Fruit fly (Drosophila melanogaster) whole organism, embryonic: ENCODE data around the gene CG7536.
A peak's percentile ranks its signal among the peaks of the same experiment; 100 is the strongest.

Experiments
- Awh ChIP-seq: fragments of 200-800 bp; sonication (Bioruptor generic); IDR thresholded peaks from 2 replicates; pipeline ENCODE4, ENCODE4 v1.3.6; 2022; ENCODE audit warnings: missing biosample characterization, missing genetic modification characterization
- BEAF-32 ChIP-seq: fragments of 200-800 bp; sonication (Bioruptor generic); optimal IDR thresholded peaks from 3 replicates; lab custom pipeline; 2017; ENCODE audit warnings: missing biosample characterization, missing genetic modification characterization, mild to moderate bottlenecking, moderate library complexity, missing genetic modification reagents
- CG10959 ChIP-seq: fragments of 200-800 bp; sonication (Bioruptor generic); IDR thresholded peaks from 2 replicates; pipeline ENCODE4 v1.3.6; 2022; ENCODE audit warnings: missing biosample characterization, missing genetic modification characterization
- CG11093 ChIP-seq: fragments of 200-800 bp; sonication (Bioruptor generic); IDR thresholded peaks from 3 replicates; pipeline ENCODE4 v1.3.6; 2022; ENCODE audit warnings: missing biosample characterization, missing genetic modification characterization
- CG12219 ChIP-seq: fragments of 200-800 bp; sonication (Bioruptor generic); optimal IDR thresholded peaks from 3 replicates; lab custom pipeline; 2018; ENCODE audit warnings: missing biosample characterization, mild to moderate bottlenecking, missing genetic modification characterization
- CG12659 ChIP-seq: fragments of 200-800 bp; sonication (Bioruptor generic); optimal IDR thresholded peaks from 3 replicates; lab custom pipeline; 2017; ENCODE audit warnings: mild to moderate bottlenecking, missing biosample characterization, missing genetic modification reagents, missing genetic modification characterization
- CG13775 ChIP-seq: fragments of 200-800 bp; sonication (Bioruptor generic); optimal IDR thresholded peaks from 3 replicates; lab custom pipeline; 2017; ENCODE audit warnings: missing biosample characterization, mild to moderate bottlenecking, missing genetic modification characterization
- CG1603 ChIP-seq: fragments of 200-800 bp; sonication (Bioruptor generic); optimal IDR thresholded peaks from 2 replicates; lab custom pipeline; 2019; ENCODE audit warnings: missing biosample characterization, mild to moderate bottlenecking, missing genetic modification characterization, moderate library complexity
- CG17912 ChIP-seq: fragments of 200-800 bp; sonication (Bioruptor generic); optimal IDR thresholded peaks from 2 replicates; lab custom pipeline; 2018; ENCODE audit warnings: missing biosample characterization, mild to moderate bottlenecking, missing genetic modification characterization
- CG2199 ChIP-seq: fragments of 200-800 bp; sonication (Bioruptor generic); IDR thresholded peaks from 3 replicates; pipeline ENCODE4 v1.3.6; 2022; ENCODE audit warnings: missing biosample characterization, missing genetic modification characterization
- CG2712 ChIP-seq: fragments of 200-800 bp; optimal IDR thresholded peaks from 3 replicates; lab custom pipeline; 2019; ENCODE audit warnings: missing biosample characterization, mild to moderate bottlenecking, missing genetic modification characterization, moderate library complexity
- CG2875 ChIP-seq: fragments of 200-800 bp; sonication (Bioruptor generic); optimal IDR thresholded peaks from 2 replicates; lab custom pipeline; 2017; ENCODE audit warnings: missing biosample characterization, mild to moderate bottlenecking, missing genetic modification characterization, missing genetic modification reagents
- CG2889 ChIP-seq: fragments of 200-800 bp; sonication (Bioruptor generic); IDR thresholded peaks from 3 replicates; pipeline ENCODE4 v1.3.6; 2022; ENCODE audit warnings: missing biosample characterization, missing genetic modification characterization
- CG32532 ChIP-seq: fragments of 200-800 bp; sonication (Bioruptor generic); IDR thresholded peaks from 2 replicates; pipeline ENCODE4 v1.3.6; 2022; ENCODE audit warnings: missing biosample characterization, missing genetic modification characterization
- CG34422 ChIP-seq: fragments of 200-800 bp; sonication (Bioruptor generic); IDR thresholded peaks from 3 replicates; pipeline ENCODE4 v1.3.6; 2022; ENCODE audit warnings: missing biosample characterization, missing genetic modification characterization
- CG4730 ChIP-seq: fragments of 200-800 bp; sonication (Bioruptor generic); IDR thresholded peaks from 2 replicates; pipeline ENCODE4 v1.3.6; 2022; ENCODE audit warnings: missing biosample characterization, missing genetic modification characterization
- CG5180 ChIP-seq: fragments of 200-800 bp; sonication (Bioruptor generic); optimal IDR thresholded peaks from 3 replicates; lab custom pipeline; 2017; ENCODE audit warnings: missing biosample characterization, missing genetic modification characterization, mild to moderate bottlenecking, moderate library complexity, missing genetic modification reagents
- CG5245 ChIP-seq: fragments of 200-800 bp; sonication (Bioruptor generic); optimal IDR thresholded peaks from 3 replicates; lab custom pipeline; 2016; ENCODE audit warnings: missing biosample characterization, missing genetic modification characterization
- CG6854 ChIP-seq: fragments of 200-800 bp; sonication (Bioruptor generic); optimal IDR thresholded peaks from 3 replicates; lab custom pipeline; 2017; ENCODE audit warnings: missing biosample characterization, mild to moderate bottlenecking, missing genetic modification characterization
- CG7271 ChIP-seq: fragments of 200-800 bp; sonication (Bioruptor generic); optimal IDR thresholded peaks from 2 replicates; lab custom pipeline; 2018; ENCODE audit warnings: missing biosample characterization, mild to moderate bottlenecking, missing genetic modification characterization, moderate library complexity
- CG8089 ChIP-seq: fragments of 200-800 bp; sonication (Bioruptor generic); optimal IDR thresholded peaks from 3 replicates; lab custom pipeline; 2016; ENCODE audit warnings: missing biosample characterization, missing genetic modification characterization
- Fer1 ChIP-seq: fragments of 200-800 bp; sonication (Bioruptor generic); optimal IDR thresholded peaks from 2 replicates; lab custom pipeline; 2017; ENCODE audit warnings: missing biosample characterization, mild to moderate bottlenecking, missing genetic modification characterization
- Hr78 ChIP-seq, 2 experiments: fragments of 200-800 bp in 1 of 2; fragments of >200 bp in 1 of 2; sonication (Bioruptor generic) in 1 of 2; optimal IDR thresholded peaks; 2 replicates each; lab custom pipeline; 2017 to 2019; ENCODE audit warnings: missing biosample characterization in 2 of 2, missing genetic modification characterization in 2 of 2, mild to moderate bottlenecking in 1 of 2, moderate library complexity in 1 of 2
- MBD-R2 ChIP-seq: fragments of 200-800 bp; sonication (Bioruptor generic); IDR thresholded peaks from 2 replicates; pipeline ENCODE4 v1.3.6; 2022; ENCODE audit warnings: missing biosample characterization, missing genetic modification characterization
- PHDP ChIP-seq: fragments of 200-800 bp; sonication (Bioruptor generic); optimal IDR thresholded peaks from 3 replicates; lab custom pipeline; 2018; ENCODE audit warnings: missing biosample characterization, mild to moderate bottlenecking, missing genetic modification characterization, moderate library complexity
- Rfx ChIP-seq: fragments of 200-800 bp; sonication (Bioruptor generic); IDR thresholded peaks from 2 replicates; pipeline ENCODE4 v1.3.6; 2022; ENCODE audit warnings: missing biosample characterization, missing genetic modification characterization
- Trl ChIP-seq, 3 experiments: fragments of >200 bp in 2 of 3; fragments of 200-800 bp in 1 of 3; sonication (Bioruptor generic) in 1 of 3; optimal IDR thresholded peaks; 2 replicates in 1 of 3; 3 replicates in 2 of 3; lab custom pipeline; 2016 to 2017; ENCODE audit warnings: missing biosample characterization in 1 of 3, missing genetic modification characterization in 1 of 3
- amos ChIP-seq: fragments of 200-800 bp; sonication (Bioruptor generic); IDR thresholded peaks from 2 replicates; pipeline ENCODE4 v1.3.6; 2022; ENCODE audit warnings: missing biosample characterization, missing genetic modification characterization; ENCODE audit not compliant: partially characterized antibody
- aop ChIP-seq: fragments of 200-800 bp; sonication (Bioruptor generic); IDR thresholded peaks from 2 replicates; pipeline ENCODE4 v1.3.6; 2022; ENCODE audit warnings: missing biosample characterization, missing genetic modification characterization
- ato ChIP-seq: fragments of 200-800 bp; sonication (Bioruptor generic); IDR thresholded peaks from 2 replicates; pipeline ENCODE4 v1.3.6; 2022; ENCODE audit warnings: missing biosample characterization, missing genetic modification characterization; ENCODE audit not compliant: partially characterized antibody
- az2 ChIP-seq: fragments of 200-800 bp; sonication (Bioruptor generic); optimal IDR thresholded peaks from 3 replicates; lab custom pipeline; 2016; ENCODE audit warnings: missing biosample characterization, missing genetic modification characterization
- bcd ChIP-seq: fragments of 200-800 bp; sonication (Bioruptor generic); optimal IDR thresholded peaks from 2 replicates; lab custom pipeline; 2017; ENCODE audit warnings: missing biosample characterization, mild to moderate bottlenecking, missing genetic modification characterization
- dan ChIP-seq: fragments of 200-800 bp; sonication (Bioruptor generic); IDR thresholded peaks from 2 replicates; pipeline ENCODE4 v1.3.6; 2022; ENCODE audit warnings: missing biosample characterization, missing genetic modification characterization
- exex ChIP-seq: fragments of 200-800 bp; sonication (Bioruptor generic); optimal IDR thresholded peaks from 4 replicates; lab custom pipeline; 2018; ENCODE audit warnings: missing biosample characterization, mild to moderate bottlenecking, missing genetic modification characterization, moderate library complexity
- fd102C ChIP-seq: fragments of 200-800 bp; sonication (Bioruptor generic); optimal IDR thresholded peaks from 2 replicates; lab custom pipeline; 2018; ENCODE audit warnings: missing biosample characterization, mild to moderate bottlenecking, missing genetic modification characterization, moderate library complexity
- h ChIP-seq: fragments of >200 bp; optimal IDR thresholded peaks from 2 replicates; lab custom pipeline; 2017
- ham ChIP-seq: fragments of 200-800 bp; sonication (Bioruptor generic); IDR thresholded peaks from 2 replicates; pipeline ENCODE4 v1.3.6; 2022; ENCODE audit warnings: missing biosample characterization, missing genetic modification characterization
- hbn ChIP-seq: fragments of 200-800 bp; sonication (Bioruptor generic); IDR thresholded peaks from 2 replicates; pipeline ENCODE4 v1.3.6; 2022; ENCODE audit warnings: missing biosample characterization, missing genetic modification characterization; ENCODE audit not compliant: partially characterized antibody
- ind ChIP-seq: fragments of 200-800 bp; sonication (Bioruptor generic); optimal IDR thresholded peaks from 3 replicates; lab custom pipeline; 2016; ENCODE audit warnings: missing biosample characterization, missing genetic modification characterization
- jigr1 ChIP-seq: fragments of 200-800 bp; sonication (Bioruptor generic); IDR thresholded peaks from 3 replicates; pipeline ENCODE4 v1.3.6; 2022; ENCODE audit warnings: missing biosample characterization, missing genetic modification characterization
- kni ChIP-seq: fragments of 200-800 bp; sonication (Bioruptor generic); optimal IDR thresholded peaks from 3 replicates; lab custom pipeline; 2017; ENCODE audit warnings: mild to moderate bottlenecking, missing biosample characterization, missing genetic modification reagents, missing genetic modification characterization
- lbe ChIP-seq: fragments of 200-800 bp; sonication (Bioruptor generic); optimal IDR thresholded peaks from 2 replicates; lab custom pipeline; 2016; ENCODE audit warnings: missing biosample characterization, mild to moderate bottlenecking, missing genetic modification characterization
- onecut ChIP-seq: fragments of 200-800 bp; sonication (Bioruptor generic); IDR thresholded peaks from 2 replicates; pipeline ENCODE4 v1.3.6; 2022; ENCODE audit warnings: missing biosample characterization, missing genetic modification characterization
- phol ChIP-seq: fragments of 200-800 bp; sonication (Bioruptor generic); optimal IDR thresholded peaks from 3 replicates; lab custom pipeline; 2018; ENCODE audit warnings: missing biosample characterization, mild to moderate bottlenecking, missing genetic modification characterization, moderate library complexity
- sens ChIP-seq: fragments of 200-800 bp; sonication (Bioruptor generic); peaks from one replicate; lab custom pipeline; 2016; ENCODE audit warnings: missing biosample characterization, missing genetic modification characterization
- slp2 ChIP-seq: fragments of 200-800 bp; sonication (Bioruptor generic); optimal IDR thresholded peaks from 2 replicates; lab custom pipeline; 2016; ENCODE audit warnings: missing biosample characterization, missing genetic modification characterization
- so ChIP-seq: fragments of 200-800 bp; sonication (Bioruptor generic); IDR thresholded peaks from 3 replicates; pipeline ENCODE4 v1.3.6; 2022; ENCODE audit warnings: missing biosample characterization, missing genetic modification characterization
- sob ChIP-seq: fragments of 200-800 bp; sonication (Bioruptor generic); IDR thresholded peaks from 2 replicates; pipeline ENCODE4 v1.3.6; 2022; ENCODE audit warnings: missing biosample characterization, missing genetic modification characterization
- stc ChIP-seq: fragments of 200-800 bp; sonication (Bioruptor generic); IDR thresholded peaks from 2 replicates; pipeline ENCODE4 v1.3.6; 2022; ENCODE audit warnings: missing biosample characterization, missing genetic modification characterization
- tgo ChIP-seq: fragments of 200-800 bp; sonication (Bioruptor generic); IDR thresholded peaks from 3 replicates; pipeline ENCODE4 v1.3.6; 2022; ENCODE audit warnings: missing biosample characterization, missing genetic modification characterization

CG7536 gene

DNA sequence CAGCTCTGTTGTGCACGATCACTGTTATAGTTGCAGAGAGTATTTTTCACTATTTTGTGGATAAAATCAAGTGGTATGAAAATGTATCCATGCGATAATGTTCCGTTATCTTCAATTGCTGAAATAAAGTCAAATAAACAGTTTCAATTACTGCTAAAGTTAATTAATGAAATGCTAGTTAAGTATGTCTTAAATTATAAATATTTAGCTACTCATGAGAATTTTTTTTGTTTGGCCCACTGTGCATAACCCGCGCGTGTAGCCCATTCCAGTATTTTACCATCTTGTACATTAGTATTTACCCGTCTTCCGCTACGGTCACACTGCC, 2.9 kb downstream of the CG7536 start, which contains the start of gene Ada3 (continued):
- TF ChIP-seq slp2 (GFP tag; lab: Kevin White, UChicago) (peak; percentile 5), Rfx (peak; percentile 79; the same call in 1 of the 2 replicates), CG12659 (GFP tag; lab: Kevin White, UChicago) (peak; percentile 88), CG2875 (no peak), CG11093 (GFP tag; lab: Robert Waterston, UW) (peak; percentile 50; the same call in 1 of the 3 replicates), CG1603 (peak; percentile 70), CG7271 (no peak), sob (GFP tag; lab: Robert Waterston, UW) (peak; percentile 74; the same call in 1 of the 2 replicates), exex (peak; percentile 13), amos (GFP tag; lab: Robert Waterston, UW) (peak; percentile 22; the same call in 1 of the 2 replicates), CG8089 (peak; percentile 39), CG17912 (no peak), CG32532 (peak; percentile 80), so (GFP tag; lab: Robert Waterston, UW) (peak; percentile 50; the same call in 1 of the 3 replicates), CG2199 (no peak), ham (GFP tag; lab: Robert Waterston, UW) (no peak), stc (GFP tag; lab: Robert Waterston, UW) (peak; percentile 8; the same call in 1 of the 2 replicates), CG34422 (GFP tag; lab: Robert Waterston, UW) (peak; percentile 32; the same call in 2 of the 3 replicates), CG2712 (tag; lab: Kevin White, UChicago) (peak; percentile 74), Awh (GFP tag; lab: Robert Waterston, UW) (no peak), aop (GFP tag; lab: Robert Waterston, UW) (no peak), h (lab: Kevin White, UChicago) (no peak), Trl (optimal IDR thresholded peaks at IDR 0.05; lab: Kevin White, UChicago) (no peak), Trl (GFP tag; optimal IDR thresholded peaks at IDR 0.05; lab: Kevin White, UChicago) (peak; percentile 73), Fer1 (GFP tag; lab: Kevin White, UChicago) (peak; percentile 74), CG13775 (GFP tag; lab: Kevin White, UChicago) (peak; percentile 74), CG6854 (GFP tag; lab: Kevin White, UChicago) (no peak), kni (GFP tag; lab: Kevin White, UChicago) (no peak), MBD-R2 (GFP tag; lab: Robert Waterston, UW) (peak; percentile 68), fd102C (no peak), CG4730 (GFP tag; lab: Robert Waterston, UW) (peak; percentile 58; the same call in 1 of the 2 replicates), hbn (GFP tag; lab: Robert Waterston, UW) (no peak), lbe (GFP tag; lab: Kevin White, UChicago) (peak; percentile 61), CG10959 (GFP tag; lab: Robert Waterston, UW) (0 out of 2 replicates have a peak, but pooled peaks have one; percentile 15), PHDP (tag; lab: Kevin White, UChicago) (peak; percentile 65), Hr78 (GFP tag; optimal IDR thresholded peaks at IDR 0.05; lab: Kevin White, UChicago) (no peak), ato (GFP tag; lab: Robert Waterston, UW) (no peak), ind (peak; percentile 82), CG5180 (GFP tag; lab: Kevin White, UChicago) (no peak), bcd (peak; percentile 79), jigr1 (GFP tag; lab: Robert Waterston, UW) (no peak), dan (GFP tag; lab: Robert Waterston, UW) (no peak), sens (peak; percentile 97), az2 (peak; percentile 70), phol (tag; lab: Kevin White, UChicago) (peak; percentile 83), CG2889 (GFP tag; lab: Robert Waterston, UW) (peak; percentile 43; the same call in 1 of the 3 replicates), CG5245 (GFP tag; lab: Kevin White, UChicago) (peak; percentile 41), BEAF-32 (peak; percentile 53), tgo (GFP tag; lab: Robert Waterston, UW) (peak; percentile 69), onecut (peak; percentile 37; the same call in 1 of the 2 replicates), CG12219 (GFP tag; lab: Kevin White, UChicago) (peak; percentile 48)
